Worm (Caenorhabditis elegans) whole organism, midembryonic: ENCODE results near the gene rpc-1.

Experiments
- T22C8.4 ChIP-seq: fragments of 200-800 bp; sonication (Bioruptor generic); IDR thresholded peaks from 2 replicates; pipeline ENCODE4 v1.3.6; 2022; ENCODE audit warnings: missing genetic modification characterization, missing compliant biosample characterization
- cog-1 ChIP-seq: sonication (generic microtip); optimal IDR thresholded peaks from 2 replicates; lab custom pipeline; 2016; ENCODE audit warnings: missing genetic modification characterization, missing compliant biosample characterization
- flt-1 ChIP-seq: fragments of 200-800 bp; sonication (Bioruptor generic); IDR thresholded peaks from 2 replicates; pipeline ENCODE4 v1.3.6; 2022; ENCODE audit warnings: missing genetic modification characterization, missing compliant biosample characterization
- ref-1 ChIP-seq: fragments of 200-800 bp; sonication (Bioruptor generic); conservative IDR thresholded peaks from 2 replicates; pipeline ENCODE4 v1.3.6; 2022; ENCODE audit warnings: missing genetic modification reagents, missing genetic modification characterization, missing compliant biosample characterization
- tab-1 ChIP-seq: fragments of 200-800 bp; sonication (Bioruptor generic); IDR thresholded peaks from 2 replicates; pipeline ENCODE4 v1.3.6; 2022; ENCODE audit warnings: missing genetic modification characterization, missing compliant biosample characterization
- ztf-23 ChIP-seq: fragments of 200-800 bp; sonication (Bioruptor generic); IDR thresholded peaks from 2 replicates; pipeline ENCODE4 v1.3.6; 2022; ENCODE audit warnings: missing genetic modification reagents, missing genetic modification characterization, missing compliant biosample characterization

- no peak for TF ChIP-seq ztf-23 (GFP tag; lab: Robert Waterston, UW)
- no peak for TF ChIP-seq flt-1 (GFP tag; lab: Robert Waterston, UW)
- no peak for TF ChIP-seq cog-1 (tag; lab: Kevin White, UChicago)
- no peak for TF ChIP-seq tab-1 (GFP tag; lab: Robert Waterston, UW)
- TF ChIP-seq T22C8.4 (GFP tag; lab: Robert Waterston, UW), result no peak
- TF ChIP-seq ref-1, result no peak
Observed at ce11 chrIV:7211313-7211712, 45.8 kb upstream of the rpc-1 start.
